Worm (Caenorhabditis elegans): ENCODE measurements around the gene C07A4.3.
"Not testable (repeated sequence)": the region's sequence is repeated elsewhere in the genome, so short reads cannot be mapped to it uniquely, and the experiment has no call there.

Gene C07A4.3

DNA sequence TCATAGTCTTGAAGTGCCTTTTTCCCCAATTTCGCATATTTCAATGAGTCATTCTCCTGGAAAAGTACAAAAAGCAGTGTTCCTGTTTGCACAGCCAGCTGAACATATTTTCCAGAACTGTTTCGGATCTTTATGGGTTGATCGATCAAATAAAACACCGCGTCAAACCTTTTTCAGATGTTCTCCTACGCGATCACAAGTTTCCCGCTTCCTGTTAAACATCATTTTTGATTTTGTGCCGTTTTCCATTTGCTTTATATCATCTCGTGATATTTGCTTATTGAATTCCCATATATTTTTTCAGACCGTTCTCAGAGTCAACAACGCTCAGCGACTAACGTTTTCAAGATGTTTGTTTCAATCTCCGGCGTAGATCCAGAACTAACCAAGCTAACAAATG is at the start of gene C07A4.3:
TSS of gene C07A4.3 (plus strand) at position 301 of the 400 bp plus-strand sequence.
- TF ChIP-seq unc-62 (GFP tag; optimal IDR thresholded peaks at IDR 0.05) (no peak), zim-3 (tag; optimal IDR thresholded peaks at IDR 0.05) (no peak), Y53F4B.3 (GFP tag; IDR thresholded peaks at IDR 0.05) (no peak), snpc-4 (GFP tag; optimal IDR thresholded peaks at IDR 0.05) (no peak), snpc-4 (tag; optimal IDR thresholded peaks at IDR 0.05) (no peak), ztf-28 (GFP tag; IDR thresholded peaks at IDR 0.05) (no peak), atf-7 (tag; optimal IDR thresholded peaks at IDR 0.05) (no peak), ceh-100 (GFP tag; IDR thresholded peaks at IDR 0.05) (no peak), cebp-1 (GFP tag; IDR thresholded peaks at IDR 0.05) (no peak), cebp-1 (tag; optimal IDR thresholded peaks at IDR 0.05) (no peak), nfyb-1 (GFP tag; IDR thresholded peaks at IDR 0.05) (no peak), lag-1 (GFP tag; IDR thresholded peaks at IDR 0.05) (no peak), lsy-27 (tag; optimal IDR thresholded peaks at IDR 0.05; ENCODE audit: borderline replicate concordance, insufficient read depth) (no peak), tlf-1 (GFP tag; optimal IDR thresholded peaks at IDR 0.05) (no peak), Y95B8A.8 (GFP tag; IDR thresholded peaks at IDR 0.05) (no peak), snpc-1.3 (tag; optimal IDR thresholded peaks at IDR 0.05; ENCODE audit: insufficient read depth) (no peak), F55B11.4 (tag; optimal IDR thresholded peaks at IDR 0.05; ENCODE audit: borderline replicate concordance, insufficient read depth) (no peak), ceh-91 (GFP tag; IDR thresholded peaks at IDR 0.05) (no peak), mcd-1 (GFP tag; IDR thresholded peaks at IDR 0.05) (no peak), hsf-1 (GFP tag; IDR thresholded peaks at IDR 0.05) (no peak)

DNA sequence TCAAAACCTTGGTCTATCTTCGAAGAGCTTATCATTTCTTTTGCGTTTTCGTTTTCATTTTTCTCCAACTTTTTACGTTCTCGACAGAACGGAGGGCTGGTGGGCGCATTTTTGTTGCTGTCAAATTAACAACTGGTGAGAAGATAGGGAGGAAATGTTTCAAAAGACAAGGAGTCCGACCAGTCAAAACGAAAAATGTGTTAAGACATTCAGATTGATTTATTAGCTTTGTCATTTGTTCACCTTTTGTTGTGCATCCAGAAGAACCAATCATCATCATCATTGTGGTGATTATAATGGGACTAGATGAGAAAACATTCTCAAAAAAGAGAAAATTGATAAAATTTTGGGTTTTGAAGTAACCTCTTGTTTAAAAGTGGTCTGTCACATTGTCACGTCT is 44.6 kb upstream of the C07A4.3 start:
- no peak for TF ChIP-seq dpff-1 (tag; optimal IDR thresholded peaks at IDR 0.05)
- TF ChIP-seq nhr-80 (tag; optimal IDR thresholded peaks at IDR 0.05): peak; percentile 18
- TF ChIP-seq cebp-1 (GFP tag; IDR thresholded peaks at IDR 0.05): no peak
- no peak for TF ChIP-seq cebp-1 (tag; optimal IDR thresholded peaks at IDR 0.05)
- no peak for TF ChIP-seq nfya-2 (GFP tag; IDR thresholded peaks at IDR 0.05)
- TF ChIP-seq D2030.7 (GFP tag; IDR thresholded peaks at IDR 0.05): no peak
- no peak for TF ChIP-seq snpc-3.4 (tag; optimal IDR thresholded peaks at IDR 0.05)

ce11 chrX:10132546-10133032 is 42.2 kb upstream of the C07A4.3 start:
- TF ChIP-seq gei-17 (GFP tag; optimal IDR thresholded peaks at IDR 0.05) (peak; percentile 40), rpc-1 (optimal IDR thresholded peaks at IDR 0.05) (peak; percentile 92), rpc-1 (tag; optimal IDR thresholded peaks at IDR 0.05) (peak; percentile 89), let-526 (GFP tag; IDR thresholded peaks at IDR 0.05) (peak; percentile 80), hrde-1 (tag; optimal IDR thresholded peaks at IDR 0.05; ENCODE audit: borderline replicate concordance) (peak; percentile 35), rcor-1 (GFP tag; IDR thresholded peaks at IDR 0.05) (peak; percentile 83), F23B12.7 (tag; optimal IDR thresholded peaks at IDR 0.05; ENCODE audit: insufficient read depth) (peak; percentile 51), hlh-12 (tag; optimal IDR thresholded peaks at IDR 0.05) (peak; percentile 43), K12H6.12 (tag; optimal IDR thresholded peaks at IDR 0.05) (peak; percentile 19), lin-54 (GFP tag; optimal IDR thresholded peaks at IDR 0.05) (peak; percentile 45), ama-1 (GFP tag; optimal IDR thresholded peaks at IDR 0.05) (peak; percentile 54 to 81), nhr-80 (tag; optimal IDR thresholded peaks at IDR 0.05) (peak; percentile 48), hmg-1.2 (GFP tag; IDR thresholded peaks at IDR 0.05) (peak; percentile 68), repo-1 (tag; optimal IDR thresholded peaks at IDR 0.05) (peak; percentile 13), Y56A3A.18 (GFP tag; IDR thresholded peaks at IDR 0.05) (peak; percentile 75; the same call in 1 of the 2 replicates), lin-26 (GFP tag; IDR thresholded peaks at IDR 0.05) (peak; percentile 84), mxl-1 (tag; optimal IDR thresholded peaks at IDR 0.05) (peak; percentile 36), snpc-1.1 (tag; optimal IDR thresholded peaks at IDR 0.05; ENCODE audit: insufficient read depth) (peak; percentile 2), tbp1 (GFP tag; optimal IDR thresholded peaks at IDR 0.05) (peak; percentile 96), aptf-3 (GFP tag; IDR thresholded peaks at IDR 0.05) (0 out of 2 replicates have a peak, but pooled peaks have one; percentile 65), die-1 (tag; optimal IDR thresholded peaks at IDR 0.05) (peak; percentile 84), F52B5.7 (tag; optimal IDR thresholded peaks at IDR 0.05) (peak; percentile 67)
- TF ChIP-seq ama-1 (optimal IDR thresholded peaks at IDR 0.05): not testable (repeated sequence)
